Fruit fly (Drosophila melanogaster) whole organism, adult: ENCODE data around the gene Edc3.
A peak's percentile ranks its signal among the peaks of the same experiment; 100 is the strongest.

Source experiments
- CG11617 ChIP-seq: fragments of 200-800 bp; sonication (Bioruptor generic); optimal IDR thresholded peaks from 2 replicates; lab custom pipeline; 2017; ENCODE audit warnings: mild to moderate bottlenecking, missing biosample characterization, missing genetic modification reagents, missing genetic modification characterization
- CG12768 ChIP-seq: fragments of 200-800 bp; sonication (Bioruptor generic); optimal IDR thresholded peaks from 2 replicates; lab custom pipeline; 2017; ENCODE audit warnings: missing biosample characterization, missing genetic modification characterization, mild to moderate bottlenecking, moderate library complexity, missing genetic modification reagents
- CG14711 ChIP-seq: fragments of 200-800 bp; sonication (Bioruptor generic); optimal IDR thresholded peaks from 2 replicates; lab custom pipeline; 2018; ENCODE audit warnings: missing biosample characterization, mild to moderate bottlenecking, missing genetic modification characterization, moderate library complexity
- CG1620 ChIP-seq: fragments of 200-800 bp; sonication (Bioruptor generic); optimal IDR thresholded peaks from 2 replicates; lab custom pipeline; 2016; ENCODE audit warnings: missing biosample characterization, missing genetic modification characterization
- CG33017 ChIP-seq: fragments of 200-800 bp; sonication (Bioruptor generic); optimal IDR thresholded peaks from 2 replicates; lab custom pipeline; 2018; ENCODE audit warnings: missing biosample characterization, mild to moderate bottlenecking, missing genetic modification characterization, moderate library complexity
- CG5204 ChIP-seq: fragments of 200-800 bp; sonication (Bioruptor generic); optimal IDR thresholded peaks from 2 replicates; lab custom pipeline; 2016; ENCODE audit warnings: missing biosample characterization, missing genetic modification characterization
- CG7045 ChIP-seq: fragments of 200-800 bp; sonication (Bioruptor generic); optimal IDR thresholded peaks from 2 replicates; lab custom pipeline; 2017; ENCODE audit warnings: missing biosample characterization, mild to moderate bottlenecking, missing genetic modification characterization
- CG7101 ChIP-seq: fragments of 200-800 bp; sonication (Bioruptor generic); optimal IDR thresholded peaks from 2 replicates; lab custom pipeline; 2018; ENCODE audit warnings: missing biosample characterization, mild to moderate bottlenecking, missing genetic modification characterization, moderate library complexity
- Clk ChIP-seq: fragments of 200-800 bp; sonication (Bioruptor generic); optimal IDR thresholded peaks from 2 replicates; lab custom pipeline; 2017; ENCODE audit warnings: missing biosample characterization, missing genetic modification characterization
- Crg-1 ChIP-seq: fragments of 200-800 bp; sonication (Bioruptor generic); optimal IDR thresholded peaks from 2 replicates; lab custom pipeline; 2016; ENCODE audit warnings: missing biosample characterization, missing genetic modification characterization
- Hr96 ChIP-seq: fragments of 200-800 bp; sonication (Bioruptor generic); optimal IDR thresholded peaks from 2 replicates; lab custom pipeline; 2016; ENCODE audit warnings: missing biosample characterization, missing genetic modification characterization
- Mnt ChIP-seq: fragments of 200-800 bp; sonication (Bioruptor generic); optimal IDR thresholded peaks from 2 replicates; lab custom pipeline; 2016; ENCODE audit warnings: missing biosample characterization, mild to moderate bottlenecking, missing genetic modification characterization
- bab1 ChIP-seq: fragments of 200-800 bp; sonication (Bioruptor generic); optimal IDR thresholded peaks from 3 replicates; lab custom pipeline; 2019; ENCODE audit warnings: missing biosample characterization, mild to moderate bottlenecking, missing genetic modification characterization, moderate library complexity
- cic ChIP-seq: fragments of 200-800 bp; sonication (Bioruptor generic); optimal IDR thresholded peaks from 2 replicates; lab custom pipeline; 2017; ENCODE audit warnings: missing biosample characterization, mild to moderate bottlenecking, missing genetic modification characterization, moderate library complexity
- cnc ChIP-seq, 2 experiments: fragments of >200 bp; optimal IDR thresholded peaks; 2 replicates each; lab custom pipeline; 2017
- kay ChIP-seq: fragments of 200-800 bp; sonication (Bioruptor generic); peaks from one replicate; lab custom pipeline; 2016; ENCODE audit warnings: missing biosample characterization, missing genetic modification characterization, borderline replicate concordance
- ovo ChIP-seq: fragments of 200-800 bp; sonication (Bioruptor generic); optimal IDR thresholded peaks from 2 replicates; lab custom pipeline; 2016; ENCODE audit warnings: missing biosample characterization, missing genetic modification characterization
- pad ChIP-seq: fragments of 200-800 bp; sonication (Bioruptor generic); optimal IDR thresholded peaks from 3 replicates; lab custom pipeline; 2017; ENCODE audit warnings: missing biosample characterization, missing genetic modification characterization, mild to moderate bottlenecking, moderate library complexity, missing genetic modification reagents
- tj ChIP-seq: fragments of 200-800 bp; sonication (Bioruptor generic); optimal IDR thresholded peaks from 3 replicates; lab custom pipeline; 2017; ENCODE audit warnings: missing biosample characterization, mild to moderate bottlenecking, missing genetic modification characterization, moderate library complexity
- toe ChIP-seq: fragments of 200-800 bp; sonication (Bioruptor generic); optimal IDR thresholded peaks from 2 replicates; lab custom pipeline; 2016; ENCODE audit warnings: missing biosample characterization, missing genetic modification characterization

The Edc3 gene

dm6 chr3L:17486794-17487726 lies 42.6 kb downstream of the Edc3 start, which contains the start of gene Oatp74D:
Gene Oatp74D (plus strand): TSS chr3L:17487118.
- peak; percentile 33 for TF ChIP-seq CG5204
- no peak for TF ChIP-seq CG11617 (GFP tag; lab: Kevin White, UChicago)
- TF ChIP-seq CG7101 (tag; lab: Kevin White, UChicago) = peak; percentile 58
- TF ChIP-seq Clk (GFP tag; lab: Kevin White, UChicago) = no peak
- TF ChIP-seq ovo = no peak
- TF ChIP-seq Hr96 = peak; percentile 4
- TF ChIP-seq Crg-1 (GFP tag; lab: Kevin White, UChicago) = no peak
- TF ChIP-seq kay (GFP tag; lab: Kevin White, UChicago) = no peak
- no peak for TF ChIP-seq cnc (optimal IDR thresholded peaks at IDR 0.05; lab: Kevin White, UChicago)
- TF ChIP-seq CG14711 (tag; lab: Kevin White, UChicago) = peak; percentile 40
- TF ChIP-seq toe (GFP tag; lab: Kevin White, UChicago) = no peak
- peak; percentile 38 for TF ChIP-seq CG33017 (tag; lab: Kevin White, UChicago)
- peak; percentile 65 for TF ChIP-seq cic
- TF ChIP-seq Mnt (GFP tag; lab: Kevin White, UChicago) = peak; percentile 45
- peak; percentile 11 for TF ChIP-seq tj (GFP tag; lab: Kevin White, UChicago)
- TF ChIP-seq CG12768 = peak; percentile 26
- TF ChIP-seq pad (GFP tag; lab: Kevin White, UChicago) = no peak
- TF ChIP-seq CG1620 (GFP tag; lab: Kevin White, UChicago) = no peak
- peak; percentile 48 for TF ChIP-seq bab1 (GFP tag; lab: Kevin White, UChicago)
- no peak for TF ChIP-seq CG7045 (GFP tag; lab: Kevin White, UChicago)

dm6 chr3L:17486130-17486529 lies 43.5 kb downstream of the Edc3 start, which contains the start of gene CG6333:
Gene CG6333 (minus strand): TSS chr3L:17486230.
- TF ChIP-seq tj (GFP tag; lab: Kevin White, UChicago) (no peak), CG7101 (tag; lab: Kevin White, UChicago) (no peak), kay (GFP tag; lab: Kevin White, UChicago) (peak; percentile 49)

dm6 chr3L:17485280-17485792 lies 44.3 kb downstream of the Edc3 start:
- peak; percentile 35 for TF ChIP-seq CG11617 (GFP tag; lab: Kevin White, UChicago)
- TF ChIP-seq CG7101 (tag; lab: Kevin White, UChicago) = peak; percentile 64
- peak; percentile 18 for TF ChIP-seq CG33017 (tag; lab: Kevin White, UChicago)
- peak; percentile 88 for TF ChIP-seq kay (GFP tag; lab: Kevin White, UChicago)
- no peak for TF ChIP-seq toe (GFP tag; lab: Kevin White, UChicago)
- TF ChIP-seq tj (GFP tag; lab: Kevin White, UChicago) = no peak
- TF ChIP-seq pad (GFP tag; lab: Kevin White, UChicago) = peak; percentile 43
- TF ChIP-seq CG14711 (tag; lab: Kevin White, UChicago) = peak; percentile 2
- peak; percentile 55 for TF ChIP-seq Crg-1 (GFP tag; lab: Kevin White, UChicago)
- TF ChIP-seq Hr96 = peak; percentile 36
- peak; percentile 23 for TF ChIP-seq ovo

dm6 chr3L:17478826-17479225 lies 50.8 kb downstream of the Edc3 start, which contains the start of the genes CG13733 and qjt:
Gene CG13733 (minus strand): TSS chr3L:17478926.
Gene qjt (plus strand): TSS chr3L:17479096.
- TF ChIP-seq tj (GFP tag; lab: Kevin White, UChicago) (no peak), CG33017 (tag; lab: Kevin White, UChicago) (no peak), ovo (no peak), CG1620 (GFP tag; lab: Kevin White, UChicago) (no peak), CG11617 (GFP tag; lab: Kevin White, UChicago) (no peak), Hr96 (no peak), cnc (optimal IDR thresholded peaks at IDR 0.05; lab: Kevin White, UChicago) (no peak), Mnt (GFP tag; lab: Kevin White, UChicago) (no peak), CG14711 (tag; lab: Kevin White, UChicago) (no peak), pad (GFP tag; lab: Kevin White, UChicago) (no peak)

dm6 chr3L:17476496-17476895 lies 53.2 kb downstream of the Edc3 start:
- TF ChIP-seq CG11617 (GFP tag; lab: Kevin White, UChicago) = no peak

dm6 chr3L:17475979-17476393 lies 53.7 kb downstream of the Edc3 start, which contains the start of gene CG34250:
Gene CG34250 (plus strand): TSS chr3L:17476222.
- no peak for TF ChIP-seq Hr96
- no peak for TF ChIP-seq CG7101 (tag; lab: Kevin White, UChicago)
- TF ChIP-seq CG11617 (GFP tag; lab: Kevin White, UChicago) = peak; percentile 55
- TF ChIP-seq tj (GFP tag; lab: Kevin White, UChicago) = peak; percentile 52
- no peak for TF ChIP-seq CG5204
- TF ChIP-seq toe (GFP tag; lab: Kevin White, UChicago) = peak; percentile 45
- TF ChIP-seq ovo = peak; percentile 42
- TF ChIP-seq Clk (GFP tag; lab: Kevin White, UChicago) = no peak
- peak; percentile 83 for TF ChIP-seq bab1 (GFP tag; lab: Kevin White, UChicago)
- no peak for TF ChIP-seq cnc (optimal IDR thresholded peaks at IDR 0.05; lab: Kevin White, UChicago)
- TF ChIP-seq CG7045 (GFP tag; lab: Kevin White, UChicago) = peak; percentile 52
- peak; percentile 10 for TF ChIP-seq cic
- TF ChIP-seq kay (GFP tag; lab: Kevin White, UChicago) = peak; percentile 80
- no peak for TF ChIP-seq CG33017 (tag; lab: Kevin White, UChicago)
- TF ChIP-seq CG1620 (GFP tag; lab: Kevin White, UChicago) = peak; percentile 33
- TF ChIP-seq Crg-1 (GFP tag; lab: Kevin White, UChicago) = peak; percentile 51
- peak; percentile 51 for TF ChIP-seq Mnt (GFP tag; lab: Kevin White, UChicago)
- TF ChIP-seq pad (GFP tag; lab: Kevin White, UChicago) = no peak
- TF ChIP-seq CG14711 (tag; lab: Kevin White, UChicago) = peak; percentile 67
- no peak for TF ChIP-seq CG12768
